Fruit fly (Drosophila melanogaster) whole organism, embryonic: ENCODE data around the gene CG9411.

Source experiments
- CG11723 ChIP-seq: fragments of 200-800 bp; sonication (Bioruptor generic); optimal IDR thresholded peaks from 2 replicates; lab custom pipeline; 2017; ENCODE audit warnings: missing biosample characterization, mild to moderate bottlenecking, missing genetic modification characterization
- Scr ChIP-seq: fragments of 200-800 bp; sonication (Bioruptor generic); IDR thresholded peaks from 2 replicates; pipeline ENCODE4 v1.3.6; 2022; ENCODE audit warnings: missing biosample characterization, missing genetic modification characterization; ENCODE audit not compliant: partially characterized antibody

DNA sequence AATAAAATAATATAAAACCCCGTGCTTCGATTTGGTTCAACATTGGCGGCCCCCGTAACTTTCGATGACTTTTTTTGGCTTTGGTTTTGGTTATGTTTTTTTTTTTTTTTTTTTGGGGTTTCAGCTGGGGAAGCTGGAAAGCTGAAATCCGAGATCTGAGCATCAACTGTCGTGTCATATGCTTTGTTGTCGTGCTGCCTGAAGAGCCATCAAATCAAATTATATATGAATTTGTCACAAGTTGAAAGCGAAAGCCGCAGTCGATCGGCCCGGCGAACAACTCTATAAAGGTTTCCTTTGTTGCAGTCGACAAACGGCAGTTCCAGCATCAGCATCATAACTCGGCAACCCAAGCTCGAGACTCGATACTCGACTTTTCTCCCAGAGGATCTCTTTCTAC, 15.9 kb upstream of the CG9411 start, which contains the start of gene CG12540:
- no peak for TF ChIP-seq Scr (GFP tag; lab: Robert Waterston, UW)
- TF ChIP-seq CG11723 (GFP tag; lab: Kevin White, UChicago): no peak
